Fruit fly (Drosophila melanogaster) whole organism, prepupa: ENCODE measurements around the gene Indy-2.

Experiments used
- Blimp-1 ChIP-seq: fragments of 200-800 bp; sonication (Bioruptor generic); optimal IDR thresholded peaks from 3 replicates; lab custom pipeline; 2017; ENCODE audit warnings: missing biosample characterization, missing genetic modification characterization, mild to moderate bottlenecking, moderate library complexity, missing genetic modification reagents
- CG10631 ChIP-seq: fragments of 200-800 bp; sonication (Bioruptor generic); optimal IDR thresholded peaks from 2 replicates; lab custom pipeline; 2016; ENCODE audit warnings: missing biosample characterization, missing genetic modification characterization
- CG11294 ChIP-seq: fragments of 200-800 bp; sonication (Bioruptor generic); IDR thresholded peaks from 2 replicates; pipeline ENCODE4 v1.3.6; 2022; ENCODE audit warnings: missing biosample characterization, missing genetic modification characterization
- CG11762 ChIP-seq: fragments of 200-800 bp; sonication (Bioruptor generic); optimal IDR thresholded peaks from 3 replicates; lab custom pipeline; 2016; ENCODE audit warnings: missing biosample characterization, missing genetic modification characterization; ENCODE audit not compliant: insufficient read depth
- CG11902 ChIP-seq: fragments of 200-800 bp; sonication (Bioruptor generic); optimal IDR thresholded peaks from 3 replicates; lab custom pipeline; 2016; ENCODE audit warnings: missing biosample characterization, missing genetic modification characterization
- CG15336 ChIP-seq: fragments of 200-800 bp; sonication (Bioruptor generic); IDR thresholded peaks from 2 replicates; pipeline ENCODE4 v1.3.6; 2022; ENCODE audit warnings: missing biosample characterization, missing genetic modification characterization
- CG16779 ChIP-seq: fragments of 200-800 bp; sonication (Bioruptor generic); optimal IDR thresholded peaks from 3 replicates; lab custom pipeline; 2017; ENCODE audit warnings: missing biosample characterization, mild to moderate bottlenecking, missing genetic modification characterization
- CG3032 ChIP-seq: fragments of 200-800 bp; optimal IDR thresholded peaks from 2 replicates; lab custom pipeline; 2019; ENCODE audit warnings: missing biosample characterization, mild to moderate bottlenecking, missing genetic modification characterization, moderate library complexity
- CG32006 ChIP-seq: fragments of 200-800 bp; sonication (Bioruptor generic); optimal IDR thresholded peaks from 3 replicates; lab custom pipeline; 2017; ENCODE audit warnings: missing biosample characterization, mild to moderate bottlenecking, missing genetic modification characterization
- CG34406 ChIP-seq: fragments of 200-800 bp; sonication (Bioruptor generic); optimal IDR thresholded peaks from 3 replicates; lab custom pipeline; 2016; ENCODE audit warnings: missing biosample characterization, missing genetic modification characterization
- CG3919 ChIP-seq: fragments of 200-800 bp; sonication (Bioruptor generic); optimal IDR thresholded peaks from 3 replicates; lab custom pipeline; 2016; ENCODE audit warnings: missing biosample characterization, missing genetic modification characterization
- CG6163 ChIP-seq: fragments of 200-800 bp; sonication (Bioruptor generic); IDR thresholded peaks from 3 replicates; pipeline ENCODE4 v1.3.6; 2022; ENCODE audit warnings: missing biosample characterization, missing genetic modification characterization
- CG6792 ChIP-seq: fragments of 200-800 bp; sonication (Bioruptor generic); optimal IDR thresholded peaks from 3 replicates; lab custom pipeline; 2016; ENCODE audit warnings: missing biosample characterization, missing genetic modification characterization
- CG6808 ChIP-seq: fragments of 200-800 bp; sonication (Bioruptor generic); optimal IDR thresholded peaks from 3 replicates; lab custom pipeline; 2017; ENCODE audit warnings: missing biosample characterization, missing genetic modification characterization, mild to moderate bottlenecking, moderate library complexity, missing genetic modification reagents
- CG6854 ChIP-seq: fragments of 200-800 bp; sonication (Bioruptor generic); optimal IDR thresholded peaks from 2 replicates; lab custom pipeline; 2017; ENCODE audit warnings: missing biosample characterization, mild to moderate bottlenecking, missing genetic modification characterization
- CG7368 ChIP-seq: fragments of 200-800 bp; sonication (Bioruptor generic); optimal IDR thresholded peaks from 3 replicates; lab custom pipeline; 2016; ENCODE audit warnings: missing biosample characterization, missing genetic modification characterization
- CG8119 ChIP-seq: fragments of 200-800 bp; sonication (Bioruptor generic); IDR thresholded peaks from 3 replicates; pipeline ENCODE4 v1.3.6; 2022; ENCODE audit warnings: missing biosample characterization, missing genetic modification characterization
- CG8319 ChIP-seq: fragments of 200-800 bp; sonication (Bioruptor generic); optimal IDR thresholded peaks from 3 replicates; lab custom pipeline; 2016; ENCODE audit warnings: missing biosample characterization, missing genetic modification characterization
- CG8632 ChIP-seq: fragments of 200-800 bp; sonication (Bioruptor generic); optimal IDR thresholded peaks from 3 replicates; lab custom pipeline; 2016; ENCODE audit warnings: missing biosample characterization, missing genetic modification characterization
- CG9139 ChIP-seq: fragments of 200-800 bp; sonication (Bioruptor generic); optimal IDR thresholded peaks from 3 replicates; lab custom pipeline; 2017; ENCODE audit warnings: missing biosample characterization, mild to moderate bottlenecking, missing genetic modification characterization
- Eip75B ChIP-seq: fragments of 200-800 bp; sonication (Bioruptor generic); optimal IDR thresholded peaks from 3 replicates; lab custom pipeline; 2016; ENCODE audit warnings: missing biosample characterization, missing genetic modification characterization
- Eip78C ChIP-seq: fragments of 200-800 bp; sonication (Bioruptor generic); peaks from one replicate; lab custom pipeline; 2016; ENCODE audit warnings: missing biosample characterization, missing genetic modification characterization
- Ets21C ChIP-seq: fragments of 200-800 bp; sonication (Bioruptor generic); optimal IDR thresholded peaks from 3 replicates; lab custom pipeline; 2016; ENCODE audit warnings: missing biosample characterization, missing genetic modification characterization
- Ets96B ChIP-seq: fragments of 200-800 bp; optimal IDR thresholded peaks from 2 replicates; lab custom pipeline; 2019; ENCODE audit warnings: missing biosample characterization, mild to moderate bottlenecking, missing genetic modification characterization, moderate library complexity
- Hr38 ChIP-seq: sonication (Bioruptor generic); optimal IDR thresholded peaks from 2 replicates; lab custom pipeline; 2016; ENCODE audit warnings: missing biosample characterization, missing genetic modification characterization
- Hr4 ChIP-seq: fragments of 200-800 bp; sonication (Bioruptor generic); optimal IDR thresholded peaks from 3 replicates; lab custom pipeline; 2016; ENCODE audit warnings: missing biosample characterization, missing genetic modification characterization
- Lpt ChIP-seq: fragments of 200-800 bp; sonication (Bioruptor generic); optimal IDR thresholded peaks from 3 replicates; lab custom pipeline; 2016; ENCODE audit warnings: missing biosample characterization, missing genetic modification characterization
- Met ChIP-seq: fragments of 200-800 bp; sonication (Bioruptor generic); optimal IDR thresholded peaks from 3 replicates; lab custom pipeline; 2016; ENCODE audit warnings: missing biosample characterization, missing genetic modification characterization
- OdsH ChIP-seq: fragments of 200-800 bp; sonication (Bioruptor generic); optimal IDR thresholded peaks from 3 replicates; lab custom pipeline; 2016; ENCODE audit warnings: missing biosample characterization, missing genetic modification characterization
- Sox102F ChIP-seq: fragments of 200-800 bp; sonication (Bioruptor generic); optimal IDR thresholded peaks from 2 replicates; lab custom pipeline; 2016; ENCODE audit warnings: missing biosample characterization, mild to moderate bottlenecking, missing genetic modification characterization
- Sox15 ChIP-seq: fragments of 200-800 bp; sonication (Bioruptor generic); optimal IDR thresholded peaks from 3 replicates; lab custom pipeline; 2016; ENCODE audit warnings: missing biosample characterization, missing genetic modification characterization
- achi ChIP-seq: fragments of 200-800 bp; sonication (Bioruptor generic); optimal IDR thresholded peaks from 3 replicates; lab custom pipeline; 2016; ENCODE audit warnings: missing biosample characterization, missing genetic modification characterization
- acj6 ChIP-seq: fragments of 200-800 bp; sonication (Bioruptor generic); optimal IDR thresholded peaks from 3 replicates; lab custom pipeline; 2016; ENCODE audit warnings: missing biosample characterization, missing genetic modification characterization
- cyc ChIP-seq: fragments of 200-800 bp; sonication (Bioruptor generic); optimal IDR thresholded peaks from 3 replicates; lab custom pipeline; 2016; ENCODE audit warnings: missing biosample characterization, missing genetic modification characterization
- dac ChIP-seq: fragments of 200-800 bp; sonication (Bioruptor generic); optimal IDR thresholded peaks from 2 replicates; lab custom pipeline; 2017; ENCODE audit warnings: missing biosample characterization, mild to moderate bottlenecking, missing genetic modification characterization
- eg ChIP-seq: fragments of 200-800 bp; sonication (Bioruptor generic); IDR thresholded peaks from 3 replicates; pipeline ENCODE4 v1.3.6; 2022; ENCODE audit warnings: missing biosample characterization, missing genetic modification characterization
- esn ChIP-seq: fragments of 200-800 bp; sonication (Bioruptor generic); optimal IDR thresholded peaks from 2 replicates; lab custom pipeline; 2016; ENCODE audit warnings: missing biosample characterization, mild to moderate bottlenecking, missing genetic modification characterization, moderate library complexity
- fd85E ChIP-seq: fragments of 200-800 bp; sonication (Bioruptor generic); optimal IDR thresholded peaks from 3 replicates; lab custom pipeline; 2016; ENCODE audit warnings: missing biosample characterization, missing genetic modification characterization
- fkh ChIP-seq: fragments of 200-800 bp; sonication (Bioruptor generic); optimal IDR thresholded peaks from 3 replicates; lab custom pipeline; 2017; ENCODE audit warnings: missing biosample characterization, mild to moderate bottlenecking, missing genetic modification characterization, moderate library complexity
- lz ChIP-seq: fragments of 200-800 bp; sonication (Bioruptor generic); optimal IDR thresholded peaks from 3 replicates; lab custom pipeline; 2016; ENCODE audit warnings: missing biosample characterization, missing genetic modification characterization
- net ChIP-seq: fragments of 200-800 bp; sonication (Bioruptor generic); optimal IDR thresholded peaks from 3 replicates; lab custom pipeline; 2016; ENCODE audit warnings: missing biosample characterization, missing genetic modification characterization
- pdm3 ChIP-seq: fragments of 200-800 bp; sonication (Bioruptor generic); optimal IDR thresholded peaks from 3 replicates; lab custom pipeline; 2016; ENCODE audit warnings: missing biosample characterization, missing genetic modification characterization
- salr ChIP-seq, 2 experiments: fragments of 200-800 bp; sonication (Bioruptor generic); optimal IDR thresholded peaks; 3 replicates each; lab custom pipeline; 2016 to 2018; ENCODE audit warnings: missing biosample characterization in 2 of 2, missing genetic modification characterization in 2 of 2, mild to moderate bottlenecking in 1 of 2
- spab ChIP-seq: fragments of 200-800 bp; sonication (Bioruptor generic); optimal IDR thresholded peaks from 2 replicates; lab custom pipeline; 2017; ENCODE audit warnings: missing biosample characterization, mild to moderate bottlenecking, missing genetic modification characterization, missing genetic modification reagents
- ss ChIP-seq, 2 experiments: fragments of 200-800 bp; sonication (Bioruptor generic); optimal IDR thresholded peaks; 2 replicates in 1 of 2; 3 replicates in 1 of 2; lab custom pipeline; 2017 to 2018; ENCODE audit warnings: mild to moderate bottlenecking in 2 of 2, missing biosample characterization in 2 of 2, missing genetic modification characterization in 2 of 2, moderate library complexity in 1 of 2
- svp ChIP-seq: fragments of 200-800 bp; sonication (Bioruptor generic); peaks from one replicate; lab custom pipeline; 2016; ENCODE audit warnings: missing biosample characterization, missing genetic modification characterization
- topi ChIP-seq: fragments of 200-800 bp; sonication (Bioruptor generic); optimal IDR thresholded peaks from 3 replicates; lab custom pipeline; 2016; ENCODE audit warnings: missing biosample characterization, missing genetic modification characterization
- vri ChIP-seq: fragments of 200-800 bp; sonication (Bioruptor generic); optimal IDR thresholded peaks from 3 replicates; lab custom pipeline; 2016; ENCODE audit warnings: missing biosample characterization, mild to moderate bottlenecking, missing genetic modification characterization

Indy-2 gene

dm6 chr3R:20042457-20042856 is at the start of gene Indy-2, which contains the start of gene CG33934:
TSS of gene Indy-2 (plus strand) at chr3R:20042757.
TSS of gene CG33934 (plus strand) at chr3R:20042757.
- TF ChIP-seq fkh (GFP tag; lab: Kevin White, UChicago): no peak

dm6 chr3R:19995408-19995807 is 47.1 kb upstream of the Indy-2 start:
- peak; percentile 54 for TF ChIP-seq fkh (GFP tag; lab: Kevin White, UChicago)
- TF ChIP-seq OdsH (GFP tag; lab: Kevin White, UChicago): no peak

DNA sequence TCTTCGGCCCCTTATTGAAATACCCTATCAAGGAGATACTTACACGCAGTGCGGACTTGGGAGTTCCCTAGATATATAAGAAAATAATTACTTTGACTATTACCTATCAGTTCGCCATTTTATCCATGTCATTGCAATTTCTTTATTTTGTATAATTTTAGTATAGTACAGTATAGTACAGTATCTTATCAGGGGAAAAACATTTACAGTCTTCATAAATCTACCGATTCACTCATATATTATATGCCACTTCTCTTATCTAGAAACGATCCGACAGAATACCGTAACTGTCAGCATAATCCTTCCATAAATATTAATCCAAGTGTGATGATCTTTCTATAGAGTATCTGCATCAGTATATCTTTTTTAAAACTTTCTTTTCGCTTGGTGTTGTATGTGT is 46.1 kb upstream of the Indy-2 start:
- TF ChIP-seq CG9139 (GFP tag; lab: Kevin White, UChicago) (no peak), CG3032 (tag; lab: Kevin White, UChicago) (no peak), lz (peak; percentile 7), net (GFP tag; lab: Kevin White, UChicago) (peak; percentile 30), salr (GFP tag; optimal IDR thresholded peaks at IDR 0.05; lab: Kevin White, UChicago) (peak in 1 of 2 experiments; percentile 68), CG34406 (GFP tag; lab: Kevin White, UChicago) (no peak), topi (GFP tag; lab: Kevin White, UChicago) (no peak), Lpt (GFP tag; lab: Kevin White, UChicago) (peak; percentile 44), Blimp-1 (GFP tag; lab: Kevin White, UChicago) (no peak), CG6792 (peak; percentile 12), CG8632 (GFP tag; lab: Kevin White, UChicago) (no peak), CG8119 (peak; percentile 53; the same call in 2 of the 3 replicates), ss (GFP tag; optimal IDR thresholded peaks at IDR 0.05; lab: Kevin White, UChicago) (no peak), vri (GFP tag; lab: Kevin White, UChicago) (no peak), CG11762 (no peak), CG3919 (GFP tag; lab: Kevin White, UChicago) (peak; percentile 31), CG8319 (GFP tag; lab: Kevin White, UChicago) (no peak), CG7368 (GFP tag; lab: Kevin White, UChicago) (no peak), CG6854 (GFP tag; lab: Kevin White, UChicago) (no peak), CG11294 (no peak), spab (GFP tag; lab: Kevin White, UChicago) (peak; percentile 9), CG11902 (GFP tag; lab: Kevin White, UChicago) (no peak), esn (GFP tag; lab: Kevin White, UChicago) (no peak), Sox15 (GFP tag; lab: Kevin White, UChicago) (no peak), acj6 (peak; percentile 35), Met (GFP tag; lab: Kevin White, UChicago) (no peak), Ets21C (GFP tag; lab: Kevin White, UChicago) (no peak), Sox102F (GFP tag; lab: Kevin White, UChicago) (no peak), Eip78C (GFP tag; lab: Kevin White, UChicago) (peak; percentile 84), CG32006 (GFP tag; lab: Kevin White, UChicago) (peak; percentile 82), dac (peak; percentile 7), svp (peak; percentile 17), CG6163 (GFP tag; lab: Robert Waterston, UW) (no peak), achi (GFP tag; lab: Kevin White, UChicago) (peak; percentile 48), cyc (GFP tag; lab: Kevin White, UChicago) (no peak), fkh (GFP tag; lab: Kevin White, UChicago) (no peak), fd85E (GFP tag; lab: Kevin White, UChicago) (no peak), OdsH (GFP tag; lab: Kevin White, UChicago) (peak; percentile 37), Hr38 (GFP tag; lab: Kevin White, UChicago) (no peak), CG6808 (GFP tag; lab: Kevin White, UChicago) (no peak), CG16779 (no peak), CG10631 (GFP tag; lab: Kevin White, UChicago) (peak; percentile 42), eg (GFP tag; lab: Robert Waterston, UW) (0 out of 3 replicates have a peak, but pooled peaks have one; percentile 21), Hr4 (GFP tag; lab: Kevin White, UChicago) (peak; percentile 73), Eip75B (GFP tag; lab: Kevin White, UChicago) (peak; percentile 12), CG15336 (GFP tag; lab: Robert Waterston, UW) (no peak; the same call in 1 of the 2 replicates), Ets96B (tag; lab: Kevin White, UChicago) (no peak), pdm3 (GFP tag; lab: Kevin White, UChicago) (peak; percentile 60)
